Worm (Caenorhabditis elegans) whole organism, late embryonic: ENCODE results near the gene Y48E1B.8.

Experiments used
- C08G9.2 ChIP-seq: sonication (generic microtip); optimal IDR thresholded peaks from 2 replicates; lab custom pipeline; 2016; ENCODE audit warnings: mild to moderate bottlenecking, missing genetic modification characterization, moderate library complexity, missing compliant biosample characterization
- F13H6.1 ChIP-seq: sonication (generic microtip); optimal IDR thresholded peaks from 2 replicates; lab custom pipeline; 2016; ENCODE audit warnings: missing genetic modification characterization, missing compliant biosample characterization
- K02D7.2 ChIP-seq: sonication (generic microtip); optimal IDR thresholded peaks from 2 replicates; lab custom pipeline; 2017; ENCODE audit warnings: mild to moderate bottlenecking, missing genetic modification characterization, missing compliant biosample characterization
- Y22D7AL.16 ChIP-seq: sonication (generic microtip); optimal IDR thresholded peaks from 2 replicates; lab custom pipeline; 2016; ENCODE audit warnings: missing genetic modification characterization, missing compliant biosample characterization
- ahr-1 ChIP-seq: sonication (generic microtip); optimal IDR thresholded peaks from 2 replicates; lab custom pipeline; 2016; ENCODE audit warnings: missing genetic modification characterization, missing compliant biosample characterization
- ceh-18 ChIP-seq: sonication (generic microtip); optimal IDR thresholded peaks from 2 replicates; lab custom pipeline; 2016; ENCODE audit warnings: missing genetic modification characterization, missing compliant biosample characterization
- ceh-22 ChIP-seq: sonication (generic microtip); optimal IDR thresholded peaks from 2 replicates; lab custom pipeline; 2017; ENCODE audit warnings: missing biosample characterization, missing genetic modification characterization
- ceh-24 ChIP-seq: sonication (generic microtip); optimal IDR thresholded peaks from 2 replicates; lab custom pipeline; 2016; ENCODE audit warnings: mild to moderate bottlenecking, missing genetic modification characterization, missing compliant biosample characterization
- ceh-30 ChIP-seq: fragments of 150-350 bp; optimal IDR thresholded peaks from 2 replicates; lab custom pipeline; 2014; ENCODE audit warnings: missing biosample characterization, missing genetic modification characterization
- ceh-31 ChIP-seq: sonication (generic microtip); optimal IDR thresholded peaks from 2 replicates; lab custom pipeline; 2016; ENCODE audit warnings: missing genetic modification characterization, missing compliant biosample characterization
- ceh-48 ChIP-seq: sonication (generic microtip); optimal IDR thresholded peaks from 2 replicates; lab custom pipeline; 2016; ENCODE audit warnings: missing genetic modification characterization, inconsistent platforms, missing compliant biosample characterization
- ceh-6 ChIP-seq: fragments of 200-800 bp; sonication (Bioruptor generic); optimal IDR thresholded peaks from 2 replicates; lab custom pipeline; 2018; ENCODE audit warnings: mild to moderate bottlenecking, missing genetic modification characterization, missing compliant biosample characterization
- elt-2 ChIP-seq: sonication (generic microtip); optimal IDR thresholded peaks from 2 replicates; lab custom pipeline; 2016; ENCODE audit warnings: missing genetic modification reagents, missing genetic modification characterization, missing compliant biosample characterization
- elt-4 ChIP-seq: sonication (generic microtip); optimal IDR thresholded peaks from 2 replicates; lab custom pipeline; 2016; ENCODE audit warnings: missing genetic modification characterization, missing compliant biosample characterization
- eyg-1 ChIP-seq: sonication (generic microtip); optimal IDR thresholded peaks from 2 replicates; lab custom pipeline; 2016; ENCODE audit warnings: missing genotype, missing genetic modification characterization, missing compliant biosample characterization
- fax-1 ChIP-seq: sonication (generic microtip); optimal IDR thresholded peaks from 2 replicates; lab custom pipeline; 2016; ENCODE audit warnings: missing genotype, missing genetic modification characterization, missing compliant biosample characterization
- fkh-6 ChIP-seq: sonication (generic microtip); optimal IDR thresholded peaks from 2 replicates; lab custom pipeline; 2016; ENCODE audit warnings: missing genetic modification characterization, missing compliant biosample characterization
- gmeb-2 ChIP-seq: sonication (generic microtip); optimal IDR thresholded peaks from 2 replicates; lab custom pipeline; 2016; ENCODE audit warnings: missing genetic modification characterization, inconsistent platforms, missing compliant biosample characterization
- hlh-15 ChIP-seq: sonication (generic microtip); optimal IDR thresholded peaks from 2 replicates; lab custom pipeline; 2016; ENCODE audit warnings: missing genetic modification characterization, missing compliant biosample characterization
- hlh-30 ChIP-seq: sonication (generic microtip); optimal IDR thresholded peaks from 2 replicates; lab custom pipeline; 2017; ENCODE audit warnings: antibody characterized with exemption, missing genetic modification characterization, missing compliant biosample characterization; ENCODE audit not compliant: insufficient read depth
- hlh-6 ChIP-seq: sonication (generic microtip); optimal IDR thresholded peaks from 2 replicates; lab custom pipeline; 2016; ENCODE audit warnings: missing genotype, missing genetic modification characterization, missing compliant biosample characterization
- nfya-1 ChIP-seq: sonication (generic microtip); optimal IDR thresholded peaks from 2 replicates; lab custom pipeline; 2017; ENCODE audit warnings: missing genetic modification characterization, mild to moderate bottlenecking, missing compliant biosample characterization, antibody characterized with exemption, moderate library complexity
- npax-4 ChIP-seq: sonication (generic microtip); optimal IDR thresholded peaks from 2 replicates; lab custom pipeline; 2016; ENCODE audit warnings: missing genetic modification characterization, missing compliant biosample characterization
- pat-9 ChIP-seq: fragments of 200-800 bp; sonication (Bioruptor generic); optimal IDR thresholded peaks from 2 replicates; lab custom pipeline; 2018; ENCODE audit warnings: mild to moderate bottlenecking, missing genetic modification characterization, moderate library complexity, missing compliant biosample characterization
- pha-2 ChIP-seq: sonication (generic microtip); optimal IDR thresholded peaks from 2 replicates; lab custom pipeline; 2017; ENCODE audit warnings: mild to moderate bottlenecking, missing genetic modification characterization, missing compliant biosample characterization
- ref-2 ChIP-seq: sonication (generic microtip); optimal IDR thresholded peaks from 2 replicates; lab custom pipeline; 2016; ENCODE audit warnings: missing genetic modification characterization, missing compliant biosample characterization
- rnt-1 ChIP-seq: sonication (generic microtip); optimal IDR thresholded peaks from 2 replicates; lab custom pipeline; 2016; ENCODE audit warnings: missing genetic modification characterization, missing compliant biosample characterization
- sdc-2 ChIP-seq: sonication (generic microtip); optimal IDR thresholded peaks from 2 replicates; lab custom pipeline; 2016; ENCODE audit warnings: missing genotype, missing genetic modification characterization, missing compliant biosample characterization
- sox-4 ChIP-seq: sonication (generic microtip); optimal IDR thresholded peaks from 2 replicates; lab custom pipeline; 2017; ENCODE audit warnings: mild to moderate bottlenecking, missing genetic modification characterization, inconsistent platforms, missing compliant biosample characterization
- tbx-7 ChIP-seq: sonication (generic microtip); optimal IDR thresholded peaks from 2 replicates; lab custom pipeline; 2016; ENCODE audit warnings: missing genotype, missing genetic modification characterization, missing compliant biosample characterization
- unc-42 ChIP-seq: sonication (generic microtip); optimal IDR thresholded peaks from 2 replicates; lab custom pipeline; 2016; ENCODE audit warnings: missing genotype, missing genetic modification characterization, missing compliant biosample characterization
- unc-55 ChIP-seq: sonication (generic microtip); optimal IDR thresholded peaks from 2 replicates; lab custom pipeline; 2017; ENCODE audit warnings: missing biosample characterization, missing genetic modification reagents, missing genetic modification characterization
- zip-5 ChIP-seq: sonication (generic microtip); optimal IDR thresholded peaks from 2 replicates; lab custom pipeline; 2016; ENCODE audit warnings: missing genetic modification characterization, missing compliant biosample characterization
- ztf-16 ChIP-seq: sonication (generic microtip); optimal IDR thresholded peaks from 2 replicates; lab custom pipeline; 2017; ENCODE audit warnings: missing genetic modification characterization, missing compliant biosample characterization

Y48E1B.8 gene

DNA sequence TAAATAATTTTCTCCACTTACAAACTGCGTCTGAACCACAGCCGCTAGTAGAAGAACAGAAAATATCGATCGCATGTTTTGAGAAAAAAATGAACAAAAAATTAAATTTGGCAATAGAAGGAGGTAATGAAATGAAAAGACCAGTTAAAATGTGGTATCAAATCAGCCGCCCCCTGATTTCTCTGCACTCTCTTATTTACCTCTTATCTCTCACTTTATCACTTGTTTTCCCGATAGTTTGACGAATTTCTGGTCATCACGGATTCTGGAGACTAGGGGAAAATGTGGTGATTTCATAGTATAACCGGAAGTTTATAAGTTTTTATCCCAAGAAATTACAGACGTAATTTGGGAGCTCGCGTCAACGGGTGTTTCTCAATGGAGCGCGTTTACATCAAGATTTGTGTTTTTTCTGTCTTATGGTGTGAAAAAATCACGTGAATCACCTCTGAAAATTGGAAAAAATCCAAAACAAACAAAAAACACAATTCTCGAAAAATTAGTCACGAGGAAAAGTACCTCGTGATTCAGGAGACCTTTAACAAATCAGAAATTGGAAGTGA is 8.2 kb downstream of the Y48E1B.8 start, which contains the start of gene clec-146:
Gene clec-146, minus strand, starts transcription at position 116 of the 563 bp plus-strand sequence.
- TF ChIP-seq hlh-30 (tag; lab: Kevin White, UChicago): peak; percentile 23
- TF ChIP-seq ceh-18 (tag; lab: Kevin White, UChicago): no peak

DNA sequence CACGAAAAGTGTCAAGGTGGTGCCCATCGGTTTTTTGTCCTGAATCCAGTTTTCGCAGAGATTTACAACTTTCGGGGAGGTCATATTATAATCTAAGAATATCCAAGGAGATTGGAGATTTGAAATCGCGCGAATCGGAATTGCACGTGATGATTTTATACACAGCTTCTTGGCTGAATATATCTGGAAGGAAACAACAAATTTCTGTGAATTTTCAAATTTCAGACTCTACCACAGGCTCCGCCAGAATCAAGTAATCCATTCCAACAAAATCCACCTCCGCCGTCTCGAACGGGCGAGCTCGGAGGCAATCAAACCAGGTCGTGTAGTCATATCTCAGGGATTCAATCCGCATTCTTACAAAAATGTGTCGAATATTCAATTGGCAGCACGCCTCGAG is 9.8 kb downstream of the Y48E1B.8 start:
- TF ChIP-seq C08G9.2: no peak
- TF ChIP-seq ref-2 (tag; lab: Kevin White, UChicago): no peak
- no peak for TF ChIP-seq fkh-6 (tag; lab: Kevin White, UChicago)
- no peak for TF ChIP-seq hlh-6

- TF ChIP-seq elt-4 (tag; lab: Kevin White, UChicago): no peak
- TF ChIP-seq unc-42 (tag; lab: Kevin White, UChicago): peak; percentile 16
- peak; percentile 53 for TF ChIP-seq nfya-1 (tag; lab: Kevin White, UChicago)
- no peak for TF ChIP-seq unc-55
Observed at ce11 chrII:13596505-13596977, 11.0 kb downstream of the Y48E1B.8 start, which contains the start of the genes fbxc-23 and csc-1. Gene fbxc-23, minus strand, starts transcription at chrII:13596555. Gene csc-1, plus strand, starts transcription at chrII:13596955.

- no peak for TF ChIP-seq ahr-1 (tag; lab: Kevin White, UChicago)
- TF ChIP-seq ceh-30: no peak
- TF ChIP-seq ceh-48 (tag; lab: Kevin White, UChicago): no peak
- no peak for TF ChIP-seq ceh-31 (tag; lab: Kevin White, UChicago)
- no peak for TF ChIP-seq gmeb-2 (tag; lab: Kevin White, UChicago)
- no peak for TF ChIP-seq K02D7.2 (tag; lab: Kevin White, UChicago)
- no peak for TF ChIP-seq sdc-2
- no peak for TF ChIP-seq unc-42 (tag; lab: Kevin White, UChicago)
- TF ChIP-seq sox-4: no peak
- TF ChIP-seq Y22D7AL.16 (tag; lab: Kevin White, UChicago): no peak
- no peak for TF ChIP-seq fax-1 (tag; lab: Kevin White, UChicago)
- TF ChIP-seq F13H6.1 (tag; lab: Kevin White, UChicago): no peak
- no peak for TF ChIP-seq pat-9 (tag; lab: Kevin White, UChicago)
- TF ChIP-seq hlh-15: no peak
- TF ChIP-seq zip-5: no peak
- TF ChIP-seq tbx-7 (tag; lab: Kevin White, UChicago): no peak
- no peak for TF ChIP-seq eyg-1 (tag; lab: Kevin White, UChicago)
- no peak for TF ChIP-seq rnt-1 (tag; lab: Kevin White, UChicago)
Observed at ce11 chrII:13600904-13601303, 15.4 kb downstream of the Y48E1B.8 start, which contains the start of gene csp-1. Gene csp-1, plus strand, starts transcription at chrII:13601204.

- TF ChIP-seq rnt-1 (tag; lab: Kevin White, UChicago) (peak; percentile 59), pat-9 (tag; lab: Kevin White, UChicago) (no peak), ceh-6 (GFP tag; lab: Kevin White, UChicago) (no peak), unc-55 (peak; percentile 10), elt-2 (peak; percentile 10), sox-4 (no peak), sdc-2 (no peak)
Observed at ce11 chrII:13609655-13610054, 24.1 kb downstream of the Y48E1B.8 start, which contains the start of gene gst-20. Gene gst-20, minus strand, starts transcription at chrII:13609824.

DNA sequence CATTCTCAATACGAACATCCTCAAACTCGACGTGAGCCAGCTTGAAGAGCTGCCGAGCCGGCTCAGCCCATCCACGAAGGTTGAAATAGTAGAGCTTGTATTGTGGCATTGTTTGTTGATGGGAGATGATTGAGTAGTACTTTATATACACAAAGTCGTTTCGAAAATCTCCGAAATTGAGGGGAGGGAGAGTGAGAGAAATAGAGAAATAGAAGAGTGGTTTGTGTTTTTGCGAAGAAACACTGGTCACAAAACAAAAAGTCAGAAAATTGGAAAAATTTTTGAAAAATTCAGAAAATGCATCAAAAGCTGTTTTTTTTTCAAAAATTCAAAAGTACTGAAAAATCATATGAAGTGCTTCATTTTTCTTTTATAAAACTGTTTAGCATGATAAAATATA is 25.7 kb downstream of the Y48E1B.8 start, which contains the start of gene gst-24:
Gene gst-24, minus strand, starts transcription at position 181 of the 400 bp plus-strand sequence.
- TF ChIP-seq pha-2 (no peak), ceh-24 (tag; lab: Kevin White, UChicago) (no peak), ztf-16 (tag; lab: Kevin White, UChicago) (no peak), ceh-48 (tag; lab: Kevin White, UChicago) (no peak), npax-4 (tag; lab: Kevin White, UChicago) (no peak), ceh-22 (tag; lab: Kevin White, UChicago) (no peak), ceh-18 (tag; lab: Kevin White, UChicago) (no peak)
- TF ChIP-seq, all 69 proteins: peak for 0
